Worm (Caenorhabditis elegans) whole organism, L4/young adult: Measurements from ENCODE around the gene gcy-18.

Experiments
- W03F9.2 ChIP-seq: fragments of 150-350 bp; optimal IDR thresholded peaks from 2 replicates; lab custom pipeline; 2014; ENCODE audit warnings: missing biosample characterization, missing genetic modification characterization
- dao-5 ChIP-seq: sonication (generic microtip); optimal IDR thresholded peaks from 2 replicates; lab custom pipeline; 2016; ENCODE audit warnings: missing genotype, missing genetic modification characterization, moderate library complexity, missing compliant biosample characterization
- him-1 ChIP-seq: sonication (generic microtip); optimal IDR thresholded peaks from 2 replicates; lab custom pipeline; 2016; ENCODE audit warnings: missing genotype, missing genetic modification reagents, missing genetic modification characterization, missing compliant biosample characterization

DNA sequence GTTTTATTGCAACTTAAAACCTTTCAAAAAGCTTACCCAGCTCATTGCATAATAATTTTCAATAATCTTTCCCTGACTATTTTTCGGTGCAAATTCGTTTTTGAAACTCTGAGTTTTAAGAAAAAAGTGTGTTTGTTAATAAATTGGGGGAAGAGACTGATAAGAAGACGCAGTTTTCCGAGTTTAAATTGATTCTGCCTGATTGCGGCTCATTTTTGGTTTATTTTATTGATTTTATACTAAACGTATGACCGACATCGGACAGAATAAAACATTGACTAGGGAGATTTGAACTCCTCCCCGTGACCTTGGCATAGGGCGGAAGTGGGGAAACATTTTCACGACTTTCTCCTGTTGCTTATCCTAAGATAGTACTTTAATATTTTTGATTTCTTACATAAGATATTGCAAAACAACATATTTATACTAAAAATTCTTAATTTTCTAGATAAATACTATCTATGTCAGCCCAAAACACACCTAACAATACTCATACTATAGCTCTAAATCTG is 36.5 kb downstream of the gcy-18 start, which contains the start of gene K08D8.7:
- TF ChIP-seq him-1 (tag; lab: Kevin White, UChicago) (no peak), W03F9.2 (no peak), dao-5 (tag; lab: Kevin White, UChicago) (no peak)
